Fruit fly (Drosophila melanogaster) whole organism, adult: ENCODE data around the gene CG17637.
A peak's percentile ranks its signal among the peaks of the same experiment; 100 is the strongest.

Source experiments
- CG11617 ChIP-seq: fragments of 200-800 bp; sonication (Bioruptor generic); optimal IDR thresholded peaks from 2 replicates; lab custom pipeline; 2017; ENCODE audit warnings: mild to moderate bottlenecking, missing biosample characterization, missing genetic modification reagents, missing genetic modification characterization
- CG12768 ChIP-seq: fragments of 200-800 bp; sonication (Bioruptor generic); optimal IDR thresholded peaks from 2 replicates; lab custom pipeline; 2017; ENCODE audit warnings: missing biosample characterization, missing genetic modification characterization, mild to moderate bottlenecking, moderate library complexity, missing genetic modification reagents
- CG1620 ChIP-seq: fragments of 200-800 bp; sonication (Bioruptor generic); optimal IDR thresholded peaks from 2 replicates; lab custom pipeline; 2016; ENCODE audit warnings: missing biosample characterization, missing genetic modification characterization
- CG5204 ChIP-seq: fragments of 200-800 bp; sonication (Bioruptor generic); optimal IDR thresholded peaks from 2 replicates; lab custom pipeline; 2016; ENCODE audit warnings: missing biosample characterization, missing genetic modification characterization
- CG7045 ChIP-seq: fragments of 200-800 bp; sonication (Bioruptor generic); optimal IDR thresholded peaks from 2 replicates; lab custom pipeline; 2017; ENCODE audit warnings: missing biosample characterization, mild to moderate bottlenecking, missing genetic modification characterization
- CG7101 ChIP-seq: fragments of 200-800 bp; sonication (Bioruptor generic); optimal IDR thresholded peaks from 2 replicates; lab custom pipeline; 2018; ENCODE audit warnings: missing biosample characterization, mild to moderate bottlenecking, missing genetic modification characterization, moderate library complexity
- Clk ChIP-seq: fragments of 200-800 bp; sonication (Bioruptor generic); optimal IDR thresholded peaks from 2 replicates; lab custom pipeline; 2017; ENCODE audit warnings: missing biosample characterization, missing genetic modification characterization
- Mnt ChIP-seq: fragments of 200-800 bp; sonication (Bioruptor generic); optimal IDR thresholded peaks from 2 replicates; lab custom pipeline; 2016; ENCODE audit warnings: missing biosample characterization, mild to moderate bottlenecking, missing genetic modification characterization
- cic ChIP-seq: fragments of 200-800 bp; sonication (Bioruptor generic); optimal IDR thresholded peaks from 2 replicates; lab custom pipeline; 2017; ENCODE audit warnings: missing biosample characterization, mild to moderate bottlenecking, missing genetic modification characterization, moderate library complexity
- cnc ChIP-seq, 2 experiments: fragments of >200 bp; optimal IDR thresholded peaks; 2 replicates each; lab custom pipeline; 2017
- kay ChIP-seq: fragments of 200-800 bp; sonication (Bioruptor generic); peaks from one replicate; lab custom pipeline; 2016; ENCODE audit warnings: missing biosample characterization, missing genetic modification characterization, borderline replicate concordance
- ovo ChIP-seq: fragments of 200-800 bp; sonication (Bioruptor generic); optimal IDR thresholded peaks from 2 replicates; lab custom pipeline; 2016; ENCODE audit warnings: missing biosample characterization, missing genetic modification characterization
- tj ChIP-seq: fragments of 200-800 bp; sonication (Bioruptor generic); optimal IDR thresholded peaks from 3 replicates; lab custom pipeline; 2017; ENCODE audit warnings: missing biosample characterization, mild to moderate bottlenecking, missing genetic modification characterization, moderate library complexity
- toe ChIP-seq: fragments of 200-800 bp; sonication (Bioruptor generic); optimal IDR thresholded peaks from 2 replicates; lab custom pipeline; 2016; ENCODE audit warnings: missing biosample characterization, missing genetic modification characterization

DNA sequence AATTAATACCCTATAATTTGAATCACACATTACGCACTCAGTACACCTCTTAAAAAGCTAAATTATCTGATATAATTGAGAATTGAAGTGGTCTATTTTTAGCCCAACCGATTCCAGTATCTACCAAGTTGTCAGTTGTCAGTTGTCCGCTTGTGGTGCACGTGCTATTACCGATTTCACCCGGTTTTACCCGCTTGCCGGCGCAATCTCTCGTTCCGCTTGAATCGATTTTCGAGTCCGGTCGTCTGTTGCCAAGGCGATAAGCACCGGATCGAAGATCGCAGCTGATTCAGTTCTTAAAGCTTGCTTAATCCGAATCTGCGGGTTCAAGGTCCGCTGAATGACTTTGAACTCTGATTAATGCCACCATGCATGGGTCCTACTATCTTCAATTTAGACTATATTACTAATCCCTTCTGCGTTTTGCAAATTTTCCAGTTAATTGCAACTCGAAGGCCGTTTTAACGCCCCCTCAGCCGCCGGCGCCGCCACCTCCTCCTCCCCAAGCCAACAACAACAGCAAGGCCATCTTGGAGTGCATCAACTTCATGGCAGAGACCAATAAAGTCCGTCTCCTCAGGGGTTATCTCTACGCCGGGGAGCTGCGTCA is 7.6 kb downstream of the CG17637 start:
- peak; percentile 79 for TF ChIP-seq kay (GFP tag; lab: Kevin White, UChicago)
- no peak for TF ChIP-seq CG11617 (GFP tag; lab: Kevin White, UChicago)
- TF ChIP-seq ovo (GFP tag; lab: Kevin White, UChicago), result no peak
- no peak for TF ChIP-seq CG5204
- no peak for TF ChIP-seq CG12768 (GFP tag; lab: Kevin White, UChicago)
- no peak for TF ChIP-seq CG7045 (GFP tag; lab: Kevin White, UChicago)
- no peak for TF ChIP-seq toe
- TF ChIP-seq cic (GFP tag; lab: Kevin White, UChicago), result no peak
- peak; percentile 10 for TF ChIP-seq Mnt (GFP tag; lab: Kevin White, UChicago)
- no peak for TF ChIP-seq CG7101
- no peak for TF ChIP-seq CG1620
- no peak for TF ChIP-seq cnc (optimal IDR thresholded peaks at IDR 0.05; lab: Kevin White, UChicago)
- TF ChIP-seq tj (GFP tag; lab: Kevin White, UChicago), result no peak
- TF ChIP-seq Clk (GFP tag; lab: Kevin White, UChicago), result no peak
